Fruit fly (Drosophila melanogaster): ENCODE measurements around the gene KrT95D.

Gene KrT95D

dm6 chr3R:24068830-24069229 lies 37.2 kb upstream of the KrT95D start (continued):
- TF ChIP-seq h (optimal IDR thresholded peaks at IDR 0.05) (no peak), br (optimal IDR thresholded peaks at IDR 0.05) (no peak), CG33213 (GFP tag; optimal IDR thresholded peaks at IDR 0.05) (no peak), CG13123 (GFP tag; optimal IDR thresholded peaks at IDR 0.05) (no peak), dpn (GFP tag; optimal IDR thresholded peaks at IDR 0.05) (peak; percentile 9 to 14), Spps (tag; optimal IDR thresholded peaks at IDR 0.05) (no peak), trem (tag; optimal IDR thresholded peaks at IDR 0.05) (no peak), pita (GFP tag; optimal IDR thresholded peaks at IDR 0.05) (no peak), NC2β (GFP tag; optimal IDR thresholded peaks at IDR 0.05) (no peak), nerfin-1 (tag; optimal IDR thresholded peaks at IDR 0.05) (no peak), tin (GFP tag; optimal IDR thresholded peaks at IDR 0.05) (no peak), CG1233 (GFP tag; optimal IDR thresholded peaks at IDR 0.05) (no peak), dimm (GFP tag; IDR thresholded peaks at IDR 0.05) (no peak), danr (GFP tag; IDR thresholded peaks at IDR 0.05) (no peak), CG3281 (GFP tag; optimal IDR thresholded peaks at IDR 0.05) (no peak), Adf1 (GFP tag; IDR thresholded peaks at IDR 0.05) (no peak), tap (tag; optimal IDR thresholded peaks at IDR 0.05) (no peak), CG12391 (tag; optimal IDR thresholded peaks at IDR 0.05) (peak; percentile 13), vnd (GFP tag; IDR thresholded peaks at IDR 0.05; ENCODE audit: partially characterized antibody) (no peak), HmgD (GFP tag; optimal IDR thresholded peaks at IDR 0.05) (no peak), ac (GFP tag; optimal IDR thresholded peaks at IDR 0.05) (no peak), D19A (tag; optimal IDR thresholded peaks at IDR 0.05) (no peak), sug (tag; optimal IDR thresholded peaks at IDR 0.05) (no peak), CG4282 (GFP tag; optimal IDR thresholded peaks at IDR 0.05) (no peak), CG17912 (GFP tag; optimal IDR thresholded peaks at IDR 0.05) (no peak), hth (optimal IDR thresholded peaks at IDR 0.05) (no peak), CG4707 (GFP tag; optimal IDR thresholded peaks at IDR 0.05) (no peak), CG2199 (GFP tag; IDR thresholded peaks at IDR 0.05) (no peak), onecut (GFP tag; IDR thresholded peaks at IDR 0.05) (no peak), CG6765 (GFP tag; optimal IDR thresholded peaks at IDR 0.05) (no peak), ap (GFP tag; IDR thresholded peaks at IDR 0.05) (no peak), mld (GFP tag; IDR thresholded peaks at IDR 0.05; ENCODE audit: partially characterized antibody) (no peak), Vsx1 (GFP tag; optimal IDR thresholded peaks at IDR 0.05) (no peak), tgo (GFP tag; IDR thresholded peaks at IDR 0.05) (peak; percentile 36; the same call in 1 of the 3 replicates), MTF-1 (GFP tag; optimal IDR thresholded peaks at IDR 0.05; ENCODE audit: borderline replicate concordance) (no peak), Lim3 (GFP tag; IDR thresholded peaks at IDR 0.05) (no peak), odd (GFP tag; optimal IDR thresholded peaks at IDR 0.05) (no peak), Neu2 (GFP tag; optimal IDR thresholded peaks at IDR 0.05; ENCODE audit: borderline replicate concordance) (no peak), dysf (GFP tag; IDR thresholded peaks at IDR 0.05) (peak; percentile 36; the same call in 1 of the 3 replicates), emc (GFP tag; optimal IDR thresholded peaks at IDR 0.05) (no peak), p53 (GFP tag; optimal IDR thresholded peaks at IDR 0.05) (no peak), eyg (GFP tag; optimal IDR thresholded peaks at IDR 0.05) (no peak), gt (GFP tag; IDR thresholded peaks at IDR 0.05) (no peak), CG2678 (tag; optimal IDR thresholded peaks at IDR 0.05) (no peak), Camta (GFP tag; optimal IDR thresholded peaks at IDR 0.05) (no peak), abd-A (tag; optimal IDR thresholded peaks at IDR 0.05) (no peak), CG32767 (GFP tag; IDR thresholded peaks at IDR 0.05) (no peak), insv (GFP tag; optimal IDR thresholded peaks at IDR 0.05) (no peak), CG10274 (GFP tag; optimal IDR thresholded peaks at IDR 0.05) (no peak), inv (GFP tag; IDR thresholded peaks at IDR 0.05; ENCODE audit: partially characterized antibody) (no peak), vfl (GFP tag; optimal IDR thresholded peaks at IDR 0.05) (no peak), CG15514 (GFP tag; optimal IDR thresholded peaks at IDR 0.05) (no peak), CG2120 (GFP tag; optimal IDR thresholded peaks at IDR 0.05) (peak; percentile 47)

All from whole organism, embryonic.